Fruit fly (Drosophila melanogaster): ENCODE data around the gene dsb.
A peak's percentile ranks its signal among the peaks of the same experiment; 100 is the strongest.

The dsb gene

dm6 chr3L:1861794-1862447, 48.1 kb downstream of the dsb start, which contains the start of gene Rap1 (continued):
- no peak for TF ChIP-seq salm (tag; optimal IDR thresholded peaks at IDR 0.05)
- no peak for TF ChIP-seq sd (tag; optimal IDR thresholded peaks at IDR 0.05)
- peak; percentile 9 to 11 for TF ChIP-seq chif (GFP tag; optimal IDR thresholded peaks at IDR 0.05)
- TF ChIP-seq CG7357 (GFP tag; IDR thresholded peaks at IDR 0.05), result peak; percentile 15; the same call in 1 of the 3 replicates
- peak; percentile 84 for TF ChIP-seq CG32772 (GFP tag; IDR thresholded peaks at IDR 0.05)
- TF ChIP-seq Ada2b (GFP tag; IDR thresholded peaks at IDR 0.05), result peak; percentile 79
- peak; percentile 36 for TF ChIP-seq D19A (tag; optimal IDR thresholded peaks at IDR 0.05)
- peak; percentile 48 for TF ChIP-seq sug (tag; optimal IDR thresholded peaks at IDR 0.05)
- TF ChIP-seq CG4328 (GFP tag; optimal IDR thresholded peaks at IDR 0.05), result peak; percentile 62
- no peak for TF ChIP-seq pita (GFP tag; optimal IDR thresholded peaks at IDR 0.05)
- peak; percentile 59 for TF ChIP-seq ci (GFP tag; IDR thresholded peaks at IDR 0.05)
- no peak for TF ChIP-seq yki (optimal IDR thresholded peaks at IDR 0.05)
- 0 out of 2 replicates have a peak, but pooled peaks have one; percentile 30 for TF ChIP-seq danr (GFP tag; IDR thresholded peaks at IDR 0.05)
- TF ChIP-seq jumu (GFP tag; optimal IDR thresholded peaks at IDR 0.05), result peak; percentile 69
- no peak for TF ChIP-seq tap (tag; optimal IDR thresholded peaks at IDR 0.05)
- TF ChIP-seq CHES-1-like (GFP tag; optimal IDR thresholded peaks at IDR 0.05), result peak; percentile 41
- no peak for TF ChIP-seq MTF-1 (GFP tag; optimal IDR thresholded peaks at IDR 0.05; ENCODE audit: borderline replicate concordance)
- TF ChIP-seq C15 (GFP tag; IDR thresholded peaks at IDR 0.05), result 0 out of 3 replicates have a peak, but pooled peaks have one; percentile 33
- no peak for TF ChIP-seq Eip74EF (GFP tag; optimal IDR thresholded peaks at IDR 0.05)
- no peak for TF ChIP-seq CG16779 (GFP tag; IDR thresholded peaks at IDR 0.05)
- peak; percentile 89 for TF ChIP-seq CG32532 (GFP tag; IDR thresholded peaks at IDR 0.05)
- TF ChIP-seq CG4707 (GFP tag; optimal IDR thresholded peaks at IDR 0.05), result no peak
- peak; percentile 76 for TF ChIP-seq ranshi (GFP tag; IDR thresholded peaks at IDR 0.05)
- peak; percentile 12 for TF ChIP-seq CG11398 (GFP tag; optimal IDR thresholded peaks at IDR 0.05)
- TF ChIP-seq Lhr (GFP tag; optimal IDR thresholded peaks at IDR 0.05), result peak; percentile 19
- no peak for TF ChIP-seq CG5953 (GFP tag; IDR thresholded peaks at IDR 0.05)
- TF ChIP-seq CG7556 (GFP tag; optimal IDR thresholded peaks at IDR 0.05), result peak; percentile 23
- TF ChIP-seq CG17186 (GFP tag; optimal IDR thresholded peaks at IDR 0.05), result peak; percentile 69
- TF ChIP-seq CoRest (tag; optimal IDR thresholded peaks at IDR 0.05), result peak; percentile 66
- peak; percentile 52 for TF ChIP-seq CG1233 (GFP tag; optimal IDR thresholded peaks at IDR 0.05)
- peak; percentile 8 for TF ChIP-seq NfI (GFP tag; optimal IDR thresholded peaks at IDR 0.05)
- peak; percentile 12 for TF ChIP-seq Deaf1 (tag; optimal IDR thresholded peaks at IDR 0.05)
- peak; percentile 63 for TF ChIP-seq CG14441 (GFP tag; IDR thresholded peaks at IDR 0.05)
- TF ChIP-seq Hr78 (GFP tag; optimal IDR thresholded peaks at IDR 0.05), result no peak
- TF ChIP-seq hb (GFP tag; IDR thresholded peaks at IDR 0.05; ENCODE audit: partially characterized antibody), result peak; percentile 92
- TF ChIP-seq H2.0 (GFP tag; IDR thresholded peaks at IDR 0.05), result peak; percentile 75
- TF ChIP-seq HLHmδ (GFP tag; optimal IDR thresholded peaks at IDR 0.05), result no peak
- no peak for TF ChIP-seq cad (GFP tag; optimal IDR thresholded peaks at IDR 0.05)
- TF ChIP-seq CG1792 (GFP tag; optimal IDR thresholded peaks at IDR 0.05), result peak; percentile 44
- TF ChIP-seq HLH54F (GFP tag; optimal IDR thresholded peaks at IDR 0.05), result peak; percentile 49
- TF ChIP-seq vnd (GFP tag; IDR thresholded peaks at IDR 0.05; ENCODE audit: partially characterized antibody), result peak; percentile 92
- peak; percentile 29 for TF ChIP-seq Sry-β (GFP tag; optimal IDR thresholded peaks at IDR 0.05)
- TF ChIP-seq stc (GFP tag; IDR thresholded peaks at IDR 0.05), result no peak
- TF ChIP-seq Elba2 (GFP tag; optimal IDR thresholded peaks at IDR 0.05), result no peak
- peak; percentile 93 for TF ChIP-seq CG9932 (GFP tag; IDR thresholded peaks at IDR 0.05)
- peak; percentile 62; the same call in 2 of the 3 replicates for TF ChIP-seq ase (GFP tag; IDR thresholded peaks at IDR 0.05)
- no peak for TF ChIP-seq CG8924 (tag; optimal IDR thresholded peaks at IDR 0.05)
- TF ChIP-seq sqz (GFP tag; optimal IDR thresholded peaks at IDR 0.05), result no peak
- no peak for TF ChIP-seq TFAM (GFP tag; optimal IDR thresholded peaks at IDR 0.05)
- peak; percentile 87 for TF ChIP-seq CG14860 (GFP tag; IDR thresholded peaks at IDR 0.05; ENCODE audit: partially characterized antibody)

All from whole organism, embryonic.